Worm (Caenorhabditis elegans) whole organism, L4/young adult: ENCODE data around the gene K09C6.3.
"Not testable (repeated sequence)": the region's sequence is repeated elsewhere in the genome, so short reads cannot be mapped to it uniquely, and the experiment has no call there.

ENCODE experiments used
- W03F9.2 ChIP-seq: fragments of 150-350 bp; optimal IDR thresholded peaks from 2 replicates; lab custom pipeline; 2014; ENCODE audit warnings: missing biosample characterization, missing genetic modification characterization
- dao-5 ChIP-seq: sonication (generic microtip); optimal IDR thresholded peaks from 2 replicates; lab custom pipeline; 2016; ENCODE audit warnings: missing genotype, missing genetic modification characterization, moderate library complexity, missing compliant biosample characterization
- him-1 ChIP-seq: sonication (generic microtip); optimal IDR thresholded peaks from 2 replicates; lab custom pipeline; 2016; ENCODE audit warnings: missing genotype, missing genetic modification reagents, missing genetic modification characterization, missing compliant biosample characterization

DNA sequence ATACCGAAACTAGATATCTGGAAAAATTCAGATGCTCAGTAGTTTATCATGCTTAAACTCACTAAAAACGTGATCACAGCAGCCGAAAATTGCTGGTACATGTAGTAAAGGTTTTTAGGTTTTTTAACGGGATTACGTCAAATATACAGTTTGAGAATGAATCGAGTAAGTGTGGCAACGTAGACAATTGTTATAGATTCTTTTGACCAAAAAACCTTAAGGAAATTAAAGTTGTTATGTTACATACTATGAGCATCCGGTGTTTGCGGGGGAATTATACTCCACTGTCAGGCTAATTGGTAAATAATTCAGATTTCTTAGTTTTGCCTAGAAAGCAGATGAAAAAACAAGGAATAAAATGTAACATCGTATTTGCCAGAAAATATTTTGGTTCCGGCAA lies 31.7 kb upstream of the K09C6.3 start, which contains the start of gene srx-32:
- TF ChIP-seq him-1 (tag; lab: Kevin White, UChicago); dao-5 (tag; lab: Kevin White, UChicago); W03F9.2: not testable (repeated sequence)
